Fruit fly (Drosophila melanogaster): ENCODE measurements around the gene CG9784.
A peak's percentile ranks its signal among the peaks of the same experiment; 100 is the strongest.

The CG9784 gene

DNA sequence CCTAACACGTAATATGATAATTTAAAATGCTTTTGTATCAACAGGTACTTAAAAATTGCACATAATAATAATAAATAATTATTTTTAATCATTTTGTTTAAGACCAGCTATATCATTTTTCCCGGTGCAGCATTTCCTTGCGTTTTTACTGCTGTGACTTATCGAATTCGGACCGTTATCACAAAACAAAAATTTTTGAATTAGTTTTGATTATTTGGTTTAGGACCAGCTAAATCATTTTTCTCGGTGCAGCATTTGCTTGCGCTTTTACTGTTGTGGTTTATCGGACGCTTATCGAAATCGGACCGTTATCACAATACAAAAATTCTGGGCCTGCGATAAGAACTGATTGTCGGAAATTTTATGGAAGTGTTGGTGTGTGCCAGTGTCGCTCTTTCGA is 46.4 kb downstream of the CG9784 start (continued):
- TF ChIP-seq ttk (GFP tag; IDR thresholded peaks at IDR 0.05) (peak; percentile 71; the same call in 1 of the 2 replicates), cato (GFP tag; optimal IDR thresholded peaks at IDR 0.05; ENCODE audit: borderline replicate concordance) (peak; percentile 42), CG12659 (GFP tag; optimal IDR thresholded peaks at IDR 0.05) (peak; percentile 81), sens (GFP tag) (peak; percentile 91), CG13775 (GFP tag; optimal IDR thresholded peaks at IDR 0.05) (peak; percentile 81), pnt (GFP tag; optimal IDR thresholded peaks at IDR 0.05) (peak; percentile 47), Dbx (GFP tag; IDR thresholded peaks at IDR 0.05) (peak; percentile 73; the same call in 2 of the 3 replicates), Lim3 (GFP tag; IDR thresholded peaks at IDR 0.05) (no peak), CG12391 (tag; optimal IDR thresholded peaks at IDR 0.05) (peak; percentile 87), pita (GFP tag; optimal IDR thresholded peaks at IDR 0.05) (no peak), dan (GFP tag; IDR thresholded peaks at IDR 0.05) (no peak), ase (GFP tag; IDR thresholded peaks at IDR 0.05) (peak; percentile 67), tap (tag; optimal IDR thresholded peaks at IDR 0.05) (peak; percentile 72), bigmax (GFP tag; optimal IDR thresholded peaks at IDR 0.05) (no peak), PHDP (tag; optimal IDR thresholded peaks at IDR 0.05) (peak; percentile 86), Nf-YB (GFP tag; optimal IDR thresholded peaks at IDR 0.05) (peak; percentile 62), luna (GFP tag; optimal IDR thresholded peaks at IDR 0.05) (peak; percentile 14), CG34376 (GFP tag; optimal IDR thresholded peaks at IDR 0.05) (peak; percentile 90), ap (GFP tag; IDR thresholded peaks at IDR 0.05) (peak; percentile 63), CG17361 (GFP tag; IDR thresholded peaks at IDR 0.05) (peak; percentile 89), lmd (GFP tag; IDR thresholded peaks at IDR 0.05) (peak; percentile 76; the same call in 1 of the 2 replicates), so (GFP tag; IDR thresholded peaks at IDR 0.05) (no peak), E2f1 (GFP tag; IDR thresholded peaks at IDR 0.05) (peak; percentile 81), CG10565 (GFP tag; optimal IDR thresholded peaks at IDR 0.05) (peak; percentile 34), aop (GFP tag; IDR thresholded peaks at IDR 0.05) (0 out of 2 replicates have a peak, but pooled peaks have one; percentile 22), lilli (GFP tag; optimal IDR thresholded peaks at IDR 0.05) (peak; percentile 80), CG5245 (GFP tag; optimal IDR thresholded peaks at IDR 0.05) (peak; percentile 69), chm (GFP tag; IDR thresholded peaks at IDR 0.05) (peak; percentile 86; the same call in 1 of the 2 replicates), al (GFP tag; IDR thresholded peaks at IDR 0.05) (peak; percentile 51; the same call in 1 of the 2 replicates), Aef1 (GFP tag; IDR thresholded peaks at IDR 0.05) (peak; percentile 74), CG31388 (GFP tag; optimal IDR thresholded peaks at IDR 0.05) (peak; percentile 15), CG9932 (GFP tag; IDR thresholded peaks at IDR 0.05) (peak; percentile 60), Trl (optimal IDR thresholded peaks at IDR 0.05) (no peak), Trl (GFP tag; optimal IDR thresholded peaks at IDR 0.05) (peak; percentile 49), Dll (GFP tag; IDR thresholded peaks at IDR 0.05; ENCODE audit: partially characterized antibody) (0 out of 4 replicates have a peak, but pooled peaks have one; percentile 15), YL-1 (GFP tag; optimal IDR thresholded peaks at IDR 0.05) (no peak), stwl (tag; optimal IDR thresholded peaks at IDR 0.05) (no peak), CG8478 (optimal IDR thresholded peaks at IDR 0.05) (no peak), trh (GFP tag; optimal IDR thresholded peaks at IDR 0.05) (peak; percentile 20), scrt (GFP tag; optimal IDR thresholded peaks at IDR 0.05) (peak; percentile 69), CG32532 (GFP tag; IDR thresholded peaks at IDR 0.05) (peak; percentile 80; the same call in 1 of the 2 replicates), CG7987 (GFP tag; optimal IDR thresholded peaks at IDR 0.05) (peak; percentile 38), dm (GFP tag; optimal IDR thresholded peaks at IDR 0.05) (no peak), Gug (GFP tag; IDR thresholded peaks at IDR 0.05) (peak; percentile 59; the same call in 3 of the 4 replicates), CG17359 (tag; optimal IDR thresholded peaks at IDR 0.05) (peak; percentile 89), CG14965 (GFP tag; optimal IDR thresholded peaks at IDR 0.05; ENCODE audit: borderline replicate concordance) (no peak), gcm2 (GFP tag; optimal IDR thresholded peaks at IDR 0.05) (peak; percentile 8), CrebB (tag; optimal IDR thresholded peaks at IDR 0.05) (peak; percentile 68), Fer1 (GFP tag; optimal IDR thresholded peaks at IDR 0.05) (peak; percentile 79), Myb (GFP tag; optimal IDR thresholded peaks at IDR 0.05) (peak; percentile 66), da (GFP tag; optimal IDR thresholded peaks at IDR 0.05) (no peak), lbe (GFP tag; optimal IDR thresholded peaks at IDR 0.05) (peak; percentile 73)
